Worm (Caenorhabditis elegans) whole organism, young adult: ENCODE measurements around the gene fbxb-75.
A peak's percentile ranks its signal among the peaks of the same experiment; 100 is the strongest.

ENCODE experiments used
- B0336.3 ChIP-seq: fragments of 200-800 bp; sonication (Bioruptor generic); IDR thresholded peaks from 2 replicates; pipeline ENCODE4 v1.3.6; 2022; ENCODE audit warnings: missing genetic modification characterization, missing compliant biosample characterization
- D2030.7 ChIP-seq: fragments of 200-800 bp; sonication (Bioruptor generic); IDR thresholded peaks from 2 replicates; pipeline ENCODE4 v1.3.6; 2022; ENCODE audit warnings: missing genetic modification reagents, missing genetic modification characterization, missing compliant biosample characterization
- F33H1.4 ChIP-seq: fragments of 200-800 bp; sonication (Bioruptor generic); IDR thresholded peaks from 2 replicates; pipeline ENCODE4 v1.3.6; 2022; ENCODE audit warnings: missing genetic modification reagents, missing genetic modification characterization, missing compliant biosample characterization
- F37B4.10 ChIP-seq: fragments of 200-800 bp; sonication (Bioruptor generic); IDR thresholded peaks from 2 replicates; pipeline ENCODE4 v1.3.6; 2022; ENCODE audit warnings: missing genetic modification characterization, missing compliant biosample characterization
- F57C9.4 ChIP-seq: sonication (generic microtip); optimal IDR thresholded peaks from 2 replicates; lab custom pipeline; 2017; ENCODE audit warnings: mild to moderate bottlenecking, missing genetic modification characterization, missing compliant biosample characterization
- Y53F4B.3 ChIP-seq: fragments of 200-800 bp; sonication (Bioruptor generic); IDR thresholded peaks from 2 replicates; pipeline ENCODE4 v1.3.6; 2022; ENCODE audit warnings: missing genetic modification reagents, missing genetic modification characterization, missing compliant biosample characterization
- Y53G8AR.9 ChIP-seq: fragments of 200-800 bp; sonication (Bioruptor generic); conservative IDR thresholded peaks from 2 replicates; pipeline ENCODE4 v1.3.6; 2022; ENCODE audit warnings: missing genetic modification reagents, missing genetic modification characterization, missing compliant biosample characterization
- akir-1 ChIP-seq: fragments of 200-800 bp; sonication (Bioruptor generic); optimal IDR thresholded peaks from 2 replicates; lab custom pipeline; 2018; ENCODE audit warnings: mild to moderate bottlenecking, missing genetic modification characterization, moderate library complexity, missing compliant biosample characterization
- attf-5 ChIP-seq: fragments of 200-800 bp; sonication (Bioruptor generic); optimal IDR thresholded peaks from 2 replicates; lab custom pipeline; 2018; ENCODE audit warnings: mild to moderate bottlenecking, missing genetic modification characterization, missing compliant biosample characterization
- attf-6 ChIP-seq: fragments of 200-800 bp; sonication (Bioruptor generic); IDR thresholded peaks from 2 replicates; pipeline ENCODE4 v1.3.6; 2022; ENCODE audit warnings: missing genetic modification reagents, missing genetic modification characterization, missing compliant biosample characterization
- bed-1 ChIP-seq: fragments of 200-800 bp; sonication (Bioruptor generic); IDR thresholded peaks from 2 replicates; pipeline ENCODE4 v1.3.6; 2022; ENCODE audit warnings: missing genetic modification reagents, missing genetic modification characterization, missing compliant biosample characterization
- cebp-1 ChIP-seq, 2 experiments: fragments of 200-800 bp in 1 of 2; sonication (Bioruptor generic) in 1 of 2; sonication (generic microtip) in 1 of 2; IDR thresholded peaks in 1 of 2; optimal IDR thresholded peaks in 1 of 2; 2 replicates each; pipeline versions ENCODE4 v1.3.6 to Lab custom; 2017 to 2022; ENCODE audit warnings: missing compliant biosample characterization in 2 of 2, missing genetic modification characterization in 2 of 2, mild to moderate bottlenecking in 1 of 2, missing genetic modification reagents in 1 of 2, moderate library complexity in 1 of 2
- ceh-58 ChIP-seq: fragments of 200-800 bp; sonication (Bioruptor generic); IDR thresholded peaks from 2 replicates; pipeline ENCODE4 v1.3.6; 2022; ENCODE audit warnings: missing genetic modification characterization, missing compliant biosample characterization
- ceh-91 ChIP-seq: fragments of 200-800 bp; sonication (Bioruptor generic); IDR thresholded peaks from 2 replicates; pipeline ENCODE4 v1.3.6; 2022; ENCODE audit warnings: missing genetic modification reagents, missing genetic modification characterization, missing compliant biosample characterization
- dox-1 ChIP-seq: fragments of 200-800 bp; sonication (Bioruptor generic); IDR thresholded peaks from 2 replicates; pipeline ENCODE4 v1.3.6; 2022; ENCODE audit warnings: missing genetic modification reagents, missing genetic modification characterization, missing compliant biosample characterization
- dpff-1 ChIP-seq: sonication (generic microtip); optimal IDR thresholded peaks from 2 replicates; lab custom pipeline; 2017; ENCODE audit warnings: mild to moderate bottlenecking, missing genetic modification characterization, missing compliant biosample characterization
- dpl-1 ChIP-seq: fragments of 150-350 bp; optimal IDR thresholded peaks from 2 replicates; lab custom pipeline; 2014; ENCODE audit warnings: missing biosample characterization, missing genetic modification reagents, missing genetic modification characterization
- egrh-3 ChIP-seq: fragments of 200-800 bp; sonication (Bioruptor generic); IDR thresholded peaks from 2 replicates; pipeline ENCODE4 v1.3.6; 2022; ENCODE audit warnings: missing genetic modification reagents, missing genetic modification characterization, missing compliant biosample characterization
- ekl-4 ChIP-seq: fragments of 200-800 bp; sonication (Bioruptor generic); IDR thresholded peaks from 2 replicates; pipeline ENCODE4 v1.3.6; 2022; ENCODE audit warnings: missing genetic modification reagents, missing genetic modification characterization, missing compliant biosample characterization
- fkh-3 ChIP-seq: sonication (generic microtip); optimal IDR thresholded peaks from 2 replicates; lab custom pipeline; 2016; ENCODE audit warnings: mild to moderate bottlenecking, missing genetic modification characterization, missing compliant biosample characterization
- gei-17 ChIP-seq: fragments of 200-800 bp; sonication (Bioruptor generic); optimal IDR thresholded peaks from 2 replicates; lab custom pipeline; 2018; ENCODE audit warnings: mild to moderate bottlenecking, missing genetic modification characterization, missing compliant biosample characterization
- lin-35 ChIP-seq, 3 experiments: fragments of 150-350 bp in 2 of 3; sonication (generic microtip) in 1 of 3; optimal IDR thresholded peaks; 2 replicates each; lab custom pipeline; 2014 to 2018; ENCODE audit warnings: missing biosample characterization in 3 of 3, missing genetic modification characterization in 3 of 3, missing genetic modification reagents in 3 of 3
- lin-40 ChIP-seq: sonication (generic microtip); optimal IDR thresholded peaks from 2 replicates; lab custom pipeline; 2016; ENCODE audit warnings: missing genetic modification characterization, mild to moderate bottlenecking, missing compliant biosample characterization, missing genotype, missing genetic modification reagents
- lin-54 ChIP-seq: fragments of 200-800 bp; sonication (Bioruptor generic); optimal IDR thresholded peaks from 2 replicates; lab custom pipeline; 2018; ENCODE audit warnings: mild to moderate bottlenecking, missing genetic modification characterization, missing compliant biosample characterization
- lir-1 ChIP-seq: fragments of 200-800 bp; sonication (Bioruptor generic); conservative IDR thresholded peaks from 2 replicates; pipeline ENCODE4 v1.3.6; 2022; ENCODE audit warnings: missing genetic modification reagents, missing genetic modification characterization, missing compliant biosample characterization
- madf-10 ChIP-seq: sonication (generic microtip); optimal IDR thresholded peaks from 2 replicates; lab custom pipeline; 2016; ENCODE audit warnings: mild to moderate bottlenecking, missing genetic modification characterization, missing compliant biosample characterization
- nfya-2 ChIP-seq: fragments of 200-800 bp; sonication (Bioruptor generic); IDR thresholded peaks from 2 replicates; pipeline ENCODE4 v1.3.6; 2022; ENCODE audit warnings: missing genetic modification reagents, missing genetic modification characterization, missing compliant biosample characterization
- rpc-1 ChIP-seq, 2 experiments: fragments of 150-350 bp in 1 of 2; sonication (generic microtip) in 1 of 2; optimal IDR thresholded peaks; 2 replicates each; lab custom pipeline; 2014 to 2018; ENCODE audit warnings: missing biosample characterization in 1 of 2, missing genetic modification characterization in 1 of 2, missing genetic modification reagents in 1 of 2, missing genotype in 1 of 2
- snpc-1.1 ChIP-seq: sonication (generic microtip); optimal IDR thresholded peaks from 2 replicates; lab custom pipeline; 2017; ENCODE audit warnings: missing genetic modification characterization, mild to moderate bottlenecking, missing compliant biosample characterization, antibody characterized with exemption, moderate library complexity, missing genotype, missing genetic modification reagents; ENCODE audit not compliant: insufficient read depth
- snpc-1.3 ChIP-seq: sonication (generic microtip); optimal IDR thresholded peaks from 2 replicates; lab custom pipeline; 2017; ENCODE audit warnings: missing genetic modification characterization, mild to moderate bottlenecking, missing compliant biosample characterization, antibody characterized with exemption, moderate library complexity, missing genotype, missing genetic modification reagents; ENCODE audit not compliant: insufficient read depth
- snpc-4 ChIP-seq, 5 experiments: fragments of 150-350 bp in 1 of 5; sonication (generic microtip) in 4 of 5; optimal IDR thresholded peaks; 2 replicates each; lab custom pipeline; 2014 to 2018; ENCODE audit warnings: missing genetic modification characterization in 5 of 5, missing biosample characterization in 3 of 5, antibody characterized with exemption in 2 of 5, mild to moderate bottlenecking in 2 of 5, missing compliant biosample characterization in 2 of 5, missing genotype in 2 of 5, moderate library complexity in 2 of 5, missing genetic modification reagents in 1 of 5
- sptf-2 ChIP-seq: fragments of 200-800 bp; sonication (Bioruptor generic); optimal IDR thresholded peaks from 2 replicates; lab custom pipeline; 2018; ENCODE audit warnings: mild to moderate bottlenecking, missing genetic modification characterization, missing compliant biosample characterization
- ztf-18 ChIP-seq: sonication (generic microtip); optimal IDR thresholded peaks from 2 replicates; lab custom pipeline; 2016; ENCODE audit warnings: missing genotype, mild to moderate bottlenecking, missing genetic modification characterization, missing compliant biosample characterization
- ztf-22 ChIP-seq: fragments of 200-800 bp; sonication (Bioruptor generic); optimal IDR thresholded peaks from 2 replicates; lab custom pipeline; 2018; ENCODE audit warnings: mild to moderate bottlenecking, missing genetic modification characterization, moderate library complexity, missing compliant biosample characterization
- ztf-25 ChIP-seq: fragments of 200-800 bp; sonication (Bioruptor generic); IDR thresholded peaks from 2 replicates; pipeline ENCODE4 v1.3.6; 2022; ENCODE audit warnings: missing genetic modification reagents, missing genetic modification characterization, missing compliant biosample characterization
- ztf-3 ChIP-seq: fragments of 200-800 bp; sonication (Bioruptor generic); optimal IDR thresholded peaks from 2 replicates; lab custom pipeline; 2018; ENCODE audit warnings: mild to moderate bottlenecking, missing genetic modification characterization, missing compliant biosample characterization

The fbxb-75 gene

ce11 chrIV:4445711-4446290, 4.8 kb upstream of the fbxb-75 start, which contains the start of the genes wapl-1 and htz-1 (continued):
- peak; percentile 23 for TF ChIP-seq snpc-4 (GFP tag; optimal IDR thresholded peaks at IDR 0.05; lab: Kevin White, UChicago)
- peak; percentile 73 to 85 (median 83) for TF ChIP-seq snpc-4 (tag; optimal IDR thresholded peaks at IDR 0.05; lab: Kevin White, UChicago)
- no peak for TF ChIP-seq Y53F4B.3 (GFP tag; lab: Robert Waterston, UW)
- peak; percentile 95 for TF ChIP-seq lin-54 (GFP tag; lab: Kevin White, UChicago)
- TF ChIP-seq snpc-1.3 (tag; lab: Kevin White, UChicago), result peak; percentile 79
- peak; percentile 99 for TF ChIP-seq F33H1.4 (GFP tag; lab: Robert Waterston, UW)
- peak; percentile 79 for TF ChIP-seq ztf-18 (tag; lab: Kevin White, UChicago)
- peak; percentile 65 for TF ChIP-seq madf-10 (tag; lab: Kevin White, UChicago)
- peak; percentile 27 for TF ChIP-seq gei-17 (GFP tag; lab: Kevin White, UChicago)
- TF ChIP-seq attf-6 (GFP tag; lab: Robert Waterston, UW), result peak; percentile 65
- peak; percentile 54 for TF ChIP-seq akir-1 (GFP tag; lab: Kevin White, UChicago)
- TF ChIP-seq sptf-2 (GFP tag; lab: Kevin White, UChicago), result no peak
- peak; percentile 43; the same call in 1 of the 2 replicates for TF ChIP-seq egrh-3 (GFP tag; lab: Robert Waterston, UW)
- peak; percentile 88 for TF ChIP-seq B0336.3
- peak; percentile 94 for TF ChIP-seq D2030.7
- no peak for TF ChIP-seq bed-1 (GFP tag; lab: Robert Waterston, UW)
- no peak for TF ChIP-seq F37B4.10
- peak; percentile 45 for TF ChIP-seq snpc-1.1
- TF ChIP-seq lir-1 (GFP tag; lab: Robert Waterston, UW), result peak; percentile 90
- peak; percentile 93 for TF ChIP-seq lin-40 (tag; lab: Kevin White, UChicago)
- no peak for TF ChIP-seq ztf-3 (GFP tag; lab: Kevin White, UChicago)
- TF ChIP-seq ztf-25 (GFP tag; lab: Robert Waterston, UW), result peak; percentile 66; the same call in 1 of the 2 replicates
- peak; percentile 25 for TF ChIP-seq F57C9.4 (tag; lab: Kevin White, UChicago)
- peak; percentile 89 for TF ChIP-seq dpl-1 (GFP tag; lab: Kevin White, UChicago)
- peak; percentile 97 for TF ChIP-seq dox-1 (GFP tag; lab: Robert Waterston, UW)
- peak; percentile 94 for TF ChIP-seq attf-5 (GFP tag; lab: Kevin White, UChicago)
- peak; percentile 54 to 94 (median 76) for TF ChIP-seq lin-35 (GFP tag; optimal IDR thresholded peaks at IDR 0.05; lab: Kevin White, UChicago)
- no peak for TF ChIP-seq ceh-58 (GFP tag; lab: Robert Waterston, UW)
- peak; percentile 50; the same call in 1 of the 2 replicates for TF ChIP-seq cebp-1 (GFP tag; IDR thresholded peaks at IDR 0.05; lab: Robert Waterston, UW)
- peak; percentile 87 for TF ChIP-seq cebp-1 (tag; optimal IDR thresholded peaks at IDR 0.05; lab: Kevin White, UChicago)
- no peak for TF ChIP-seq rpc-1 (optimal IDR thresholded peaks at IDR 0.05; lab: Kevin White, UChicago)
- TF ChIP-seq rpc-1 (tag; optimal IDR thresholded peaks at IDR 0.05; lab: Kevin White, UChicago), result no peak
- TF ChIP-seq dpff-1, result no peak
- TF ChIP-seq nfya-2, result no peak
- TF ChIP-seq ekl-4 (GFP tag; lab: Robert Waterston, UW), result peak; percentile 94
- TF ChIP-seq Y53G8AR.9 (GFP tag; lab: Robert Waterston, UW), result peak; percentile 88
- TF ChIP-seq ztf-22 (GFP tag; lab: Kevin White, UChicago), result no peak
- peak; percentile 93 for TF ChIP-seq ceh-91 (GFP tag; lab: Robert Waterston, UW)
- no peak for TF ChIP-seq fkh-3
